Fruit fly (Drosophila melanogaster): ENCODE measurements around the gene CG13728.

Gene CG13728

DNA sequence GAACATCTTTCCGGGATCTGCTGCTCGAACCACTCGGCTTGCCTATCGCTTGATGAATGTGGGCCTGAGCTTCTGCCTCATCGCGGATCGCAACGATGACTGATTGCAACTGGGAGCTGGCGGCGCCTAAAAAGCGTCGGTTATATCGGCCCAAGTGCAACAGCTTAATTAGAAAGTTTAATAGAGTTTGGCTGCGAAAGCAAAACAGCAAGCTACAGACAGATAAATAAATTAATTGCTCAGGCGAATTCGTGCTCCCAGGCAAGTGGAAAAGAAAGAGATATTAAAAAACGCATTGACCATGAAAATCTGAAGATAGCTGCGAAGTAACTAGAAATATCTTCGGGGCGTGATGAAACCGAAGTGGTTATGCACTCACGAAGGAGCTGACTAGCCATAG lies at the start of gene CG13728:
Gene CG13728, minus strand, starts transcription at position 101 of the 400 bp plus-strand sequence.
- TF ChIP-seq Ets21C (GFP tag; optimal IDR thresholded peaks at IDR 0.05) = no peak
- TF ChIP-seq Sox15 (GFP tag; optimal IDR thresholded peaks at IDR 0.05) = no peak
- TF ChIP-seq cyc (GFP tag; optimal IDR thresholded peaks at IDR 0.05) = no peak
- TF ChIP-seq Eip78C (GFP tag) = no peak
- TF ChIP-seq fkh (GFP tag; optimal IDR thresholded peaks at IDR 0.05) = no peak
- no peak for TF ChIP-seq spab (GFP tag; optimal IDR thresholded peaks at IDR 0.05)
- TF ChIP-seq svp (GFP tag) = no peak
- no peak for TF ChIP-seq Hr4 (GFP tag; optimal IDR thresholded peaks at IDR 0.05)
- no peak for TF ChIP-seq CG3032 (tag; optimal IDR thresholded peaks at IDR 0.05)
- TF ChIP-seq Blimp-1 (GFP tag; optimal IDR thresholded peaks at IDR 0.05) = no peak

DNA sequence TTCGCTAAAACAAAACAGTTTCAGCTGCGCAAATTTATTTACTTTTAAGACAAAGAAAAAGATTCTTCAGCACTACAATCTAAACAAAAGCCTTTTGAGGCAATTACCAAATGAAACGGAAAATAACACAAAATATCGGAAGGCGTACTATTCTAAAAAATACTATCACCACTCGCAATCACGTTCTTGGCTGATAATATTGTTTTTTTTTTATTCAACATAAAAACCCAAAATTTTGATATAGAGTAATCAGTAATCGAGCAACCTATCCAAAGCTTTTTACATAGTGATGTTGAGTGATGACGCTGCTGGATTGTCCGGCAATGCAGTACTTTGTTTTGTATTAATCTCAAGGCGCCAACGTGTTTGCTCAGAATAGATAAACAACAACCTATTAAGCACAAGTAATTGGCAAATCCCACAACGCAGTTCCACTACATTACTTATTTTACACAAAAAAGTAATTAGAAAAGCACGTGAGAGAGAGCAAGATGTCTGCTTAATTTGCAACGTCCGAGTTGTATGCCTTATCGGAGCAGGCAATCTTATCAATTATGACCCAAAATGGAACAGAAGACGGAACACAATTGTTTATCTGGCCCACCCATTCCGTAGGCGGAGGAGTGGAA lies 48.5 kb upstream of the CG13728 start:
- TF ChIP-seq Sox102F (GFP tag; optimal IDR thresholded peaks at IDR 0.05) = no peak
- no peak for TF ChIP-seq fd85E (GFP tag; optimal IDR thresholded peaks at IDR 0.05)
- TF ChIP-seq CG31627 (GFP tag; optimal IDR thresholded peaks at IDR 0.05) = peak; percentile 7
- peak; percentile 37 for TF ChIP-seq fkh (GFP tag; optimal IDR thresholded peaks at IDR 0.05)
- TF ChIP-seq Smox (GFP tag; optimal IDR thresholded peaks at IDR 0.05) = peak; percentile 1
- TF ChIP-seq Ets21C (GFP tag; optimal IDR thresholded peaks at IDR 0.05) = no peak
- TF ChIP-seq Sox14 (GFP tag; optimal IDR thresholded peaks at IDR 0.05) = peak; percentile 37
- peak; percentile 34 for TF ChIP-seq Eip93F (GFP tag; optimal IDR thresholded peaks at IDR 0.05)
- TF ChIP-seq achi (GFP tag; optimal IDR thresholded peaks at IDR 0.05) = no peak
- TF ChIP-seq OdsH (GFP tag; optimal IDR thresholded peaks at IDR 0.05) = peak; percentile 31
- TF ChIP-seq CG6276 (GFP tag; optimal IDR thresholded peaks at IDR 0.05) = no peak
- no peak for TF ChIP-seq dsx (GFP tag; optimal IDR thresholded peaks at IDR 0.05; ENCODE audit: poor library complexity, severe bottlenecking)
- TF ChIP-seq Hr39 (GFP tag; optimal IDR thresholded peaks at IDR 0.05) = peak; percentile 12
- no peak for TF ChIP-seq CG1621 (tag; optimal IDR thresholded peaks at IDR 0.05)
- TF ChIP-seq topi (GFP tag; optimal IDR thresholded peaks at IDR 0.05) = peak; percentile 33
- TF ChIP-seq CG15336 (GFP tag; IDR thresholded peaks at IDR 0.05) = peak; percentile 27; the same call in 1 of the 2 replicates
- peak; percentile 29 for TF ChIP-seq vri (GFP tag; optimal IDR thresholded peaks at IDR 0.05)
- TF ChIP-seq CG3919 (GFP tag; optimal IDR thresholded peaks at IDR 0.05) = peak; percentile 19
- peak; percentile 85 for TF ChIP-seq Eip78C (GFP tag)
- TF ChIP-seq Hr4 (GFP tag; optimal IDR thresholded peaks at IDR 0.05) = peak; percentile 39
- no peak for TF ChIP-seq cyc (GFP tag; optimal IDR thresholded peaks at IDR 0.05)
- TF ChIP-seq CG32006 (GFP tag; optimal IDR thresholded peaks at IDR 0.05) = peak; percentile 50
- no peak for TF ChIP-seq ss (GFP tag; optimal IDR thresholded peaks at IDR 0.05)
- TF ChIP-seq CG11762 (GFP tag; optimal IDR thresholded peaks at IDR 0.05; ENCODE audit: insufficient read depth) = no peak
- TF ChIP-seq CG6163 (GFP tag; IDR thresholded peaks at IDR 0.05) = 0 out of 3 replicates have a peak, but pooled peaks have one; percentile 6
- peak; percentile 14 for TF ChIP-seq pdm3 (GFP tag; optimal IDR thresholded peaks at IDR 0.05)
- TF ChIP-seq salr (GFP tag; optimal IDR thresholded peaks at IDR 0.05) = no peak
- TF ChIP-seq CG10631 (GFP tag; optimal IDR thresholded peaks at IDR 0.05) = peak; percentile 26
- TF ChIP-seq lz (GFP tag; optimal IDR thresholded peaks at IDR 0.05) = peak; percentile 11
- TF ChIP-seq CG7368 (GFP tag; optimal IDR thresholded peaks at IDR 0.05) = no peak
- peak; percentile 29 for TF ChIP-seq Met (GFP tag; optimal IDR thresholded peaks at IDR 0.05)
- peak; percentile 24; the same call in 1 of the 3 replicates for TF ChIP-seq CG8119 (GFP tag; IDR thresholded peaks at IDR 0.05)
- TF ChIP-seq esn (GFP tag; optimal IDR thresholded peaks at IDR 0.05) = peak; percentile 31
- peak; percentile 38 for TF ChIP-seq acj6 (GFP tag; optimal IDR thresholded peaks at IDR 0.05)
- no peak for TF ChIP-seq CG4318 (GFP tag; optimal IDR thresholded peaks at IDR 0.05)

Data from whole organism, prepupa.